Fruit fly (Drosophila melanogaster): ENCODE measurements around the gene tal-1A.

Gene tal-1A

dm6 chr3R:13804971-13805603 is 7.8 kb upstream of the tal-1A start:
- peak; percentile 98 for TF ChIP-seq crol (GFP tag; IDR thresholded peaks at IDR 0.05)
- TF ChIP-seq scrt (GFP tag; optimal IDR thresholded peaks at IDR 0.05): peak; percentile 19
- TF ChIP-seq sob (GFP tag; IDR thresholded peaks at IDR 0.05): no peak
- TF ChIP-seq ttk (GFP tag; IDR thresholded peaks at IDR 0.05): peak; percentile 6; the same call in 1 of the 2 replicates
- TF ChIP-seq odd (GFP tag; optimal IDR thresholded peaks at IDR 0.05): no peak
- TF ChIP-seq nerfin-1 (tag; optimal IDR thresholded peaks at IDR 0.05): peak; percentile 48
- peak; percentile 89 for TF ChIP-seq CG31224 (GFP tag; IDR thresholded peaks at IDR 0.05)
- peak; percentile 23 for TF ChIP-seq CG13894 (tag; optimal IDR thresholded peaks at IDR 0.05)
- TF ChIP-seq Adf1 (GFP tag; IDR thresholded peaks at IDR 0.05): peak; percentile 68
- peak; percentile 49 for TF ChIP-seq Hey (tag; optimal IDR thresholded peaks at IDR 0.05)
- TF ChIP-seq mirr (GFP tag; optimal IDR thresholded peaks at IDR 0.05): peak; percentile 59
- no peak for TF ChIP-seq CG5245 (GFP tag; optimal IDR thresholded peaks at IDR 0.05)
- peak; percentile 50 for TF ChIP-seq CG11504 (tag; optimal IDR thresholded peaks at IDR 0.05)
- TF ChIP-seq nau (GFP tag; optimal IDR thresholded peaks at IDR 0.05): no peak
- no peak for TF ChIP-seq E2f1 (GFP tag; IDR thresholded peaks at IDR 0.05)
- 0 out of 4 replicates have a peak, but pooled peaks have one; percentile 14 for TF ChIP-seq Gug (GFP tag; IDR thresholded peaks at IDR 0.05)
- peak; percentile 17 for TF ChIP-seq CG18599 (GFP tag; optimal IDR thresholded peaks at IDR 0.05)
- TF ChIP-seq cg (GFP tag; optimal IDR thresholded peaks at IDR 0.05): peak; percentile 50
- TF ChIP-seq ci (GFP tag; IDR thresholded peaks at IDR 0.05): 0 out of 3 replicates have a peak, but pooled peaks have one; percentile 23
- peak; percentile 14 for TF ChIP-seq sd (tag; optimal IDR thresholded peaks at IDR 0.05)
- TF ChIP-seq Bgb (GFP tag; IDR thresholded peaks at IDR 0.05; ENCODE audit: partially characterized antibody): no peak; the same call in 1 of the 2 replicates
- no peak for TF ChIP-seq CG43689 (GFP tag; IDR thresholded peaks at IDR 0.05)
- TF ChIP-seq crp (GFP tag; optimal IDR thresholded peaks at IDR 0.05): no peak
- peak; percentile 88 for TF ChIP-seq abd-A (tag; optimal IDR thresholded peaks at IDR 0.05)
- TF ChIP-seq Deaf1 (tag; optimal IDR thresholded peaks at IDR 0.05): peak; percentile 10
- 0 out of 3 replicates have a peak, but pooled peaks have one; percentile 23 for TF ChIP-seq CG16813 (GFP tag; IDR thresholded peaks at IDR 0.05; ENCODE audit: partially characterized antibody)
- no peak for TF ChIP-seq Asciz (GFP tag; optimal IDR thresholded peaks at IDR 0.05)
- TF ChIP-seq D19B (GFP tag; optimal IDR thresholded peaks at IDR 0.05): peak; percentile 75
- 0 out of 3 replicates have a peak, but pooled peaks have one; percentile 46 for TF ChIP-seq zen2 (GFP tag; IDR thresholded peaks at IDR 0.05; ENCODE audit: partially characterized antibody)
- TF ChIP-seq chinmo (GFP tag; IDR thresholded peaks at IDR 0.05; ENCODE audit: partially characterized antibody): 0 out of 4 replicates have a peak, but pooled peaks have one; percentile 69
- TF ChIP-seq usp (GFP tag; optimal IDR thresholded peaks at IDR 0.05): no peak
- TF ChIP-seq danr (GFP tag; IDR thresholded peaks at IDR 0.05): no peak
- peak; percentile 50 for TF ChIP-seq CG10543 (GFP tag; optimal IDR thresholded peaks at IDR 0.05)
- peak; percentile 86 for TF ChIP-seq grau (tag; optimal IDR thresholded peaks at IDR 0.05)
- no peak for TF ChIP-seq Dip2 (GFP tag; IDR thresholded peaks at IDR 0.05)
- TF ChIP-seq Hr51 (GFP tag; optimal IDR thresholded peaks at IDR 0.05): peak in 1 of 2 experiments; percentile 25
- peak; percentile 5 for TF ChIP-seq CG8924 (tag; optimal IDR thresholded peaks at IDR 0.05)
- no peak for TF ChIP-seq zfh2 (GFP tag; optimal IDR thresholded peaks at IDR 0.05)

All from whole organism, embryonic.